Worm (Caenorhabditis elegans) whole organism, mixed stage, embryonic: ENCODE results near the gene lgc-29.

ENCODE experiments used
- M03D4.4 ChIP-seq: sonication (generic microtip); optimal IDR thresholded peaks from 2 replicates; lab custom pipeline; 2017; ENCODE audit warnings: mild to moderate bottlenecking, missing genetic modification characterization, missing compliant biosample characterization
- bed-3 ChIP-seq: fragments of 200-800 bp; sonication (Bioruptor generic); optimal IDR thresholded peaks from 3 replicates; lab custom pipeline; 2018; ENCODE audit warnings: mild to moderate bottlenecking, missing genetic modification characterization, moderate library complexity, missing compliant biosample characterization
- blmp-1 ChIP-seq: fragments of 150-350 bp; optimal IDR thresholded peaks from 2 replicates; lab custom pipeline; 2014; ENCODE audit warnings: missing biosample characterization, missing genetic modification characterization
- ceh-39 ChIP-seq: fragments of 150-350 bp; optimal IDR thresholded peaks from 2 replicates; lab custom pipeline; 2014; ENCODE audit warnings: missing biosample characterization, missing genetic modification characterization
- ceh-43 ChIP-seq: fragments of 200-800 bp; sonication (Bioruptor generic); optimal IDR thresholded peaks from 2 replicates; lab custom pipeline; 2018; ENCODE audit warnings: mild to moderate bottlenecking, missing genetic modification characterization, moderate library complexity, missing compliant biosample characterization
- ceh-83 ChIP-seq: fragments of 200-800 bp; sonication (Bioruptor generic); optimal IDR thresholded peaks from 2 replicates; lab custom pipeline; 2018; ENCODE audit warnings: mild to moderate bottlenecking, missing genetic modification characterization, missing compliant biosample characterization
- ces-1 ChIP-seq: fragments of 150-350 bp; optimal IDR thresholded peaks from 2 replicates; lab custom pipeline; 2014; ENCODE audit warnings: missing biosample characterization, missing genetic modification reagents, missing genetic modification characterization
- cnd-1 ChIP-seq: fragments of 200-800 bp; sonication (Bioruptor generic); optimal IDR thresholded peaks from 2 replicates; lab custom pipeline; 2018; ENCODE audit warnings: mild to moderate bottlenecking, missing genetic modification characterization, missing compliant biosample characterization
- drap-1 ChIP-seq: fragments of 200-800 bp; sonication (Bioruptor generic); optimal IDR thresholded peaks from 3 replicates; lab custom pipeline; 2018; ENCODE audit warnings: mild to moderate bottlenecking, missing genetic modification characterization, missing compliant biosample characterization
- elt-1 ChIP-seq: sonication (generic microtip); optimal IDR thresholded peaks from 2 replicates; lab custom pipeline; 2017; ENCODE audit warnings: missing genetic modification characterization, mild to moderate bottlenecking, missing compliant biosample characterization, antibody characterized with exemption, moderate library complexity, borderline replicate concordance; ENCODE audit not compliant: insufficient read depth
- elt-3 ChIP-seq: fragments of 150-350 bp; optimal IDR thresholded peaks from 2 replicates; lab custom pipeline; 2014; ENCODE audit warnings: missing biosample characterization, missing genetic modification characterization
- flh-1 ChIP-seq: fragments of 200-800 bp; sonication (Bioruptor generic); optimal IDR thresholded peaks from 2 replicates; lab custom pipeline; 2018; ENCODE audit warnings: mild to moderate bottlenecking, missing genetic modification characterization, moderate library complexity, missing compliant biosample characterization
- ham-2 ChIP-seq: fragments of 200-800 bp; sonication (Bioruptor generic); optimal IDR thresholded peaks from 2 replicates; lab custom pipeline; 2018; ENCODE audit warnings: mild to moderate bottlenecking, missing genetic modification characterization, missing compliant biosample characterization
- hlh-1 ChIP-seq: fragments of 150-350 bp; optimal IDR thresholded peaks from 2 replicates; lab custom pipeline; 2014; ENCODE audit warnings: missing biosample characterization, missing genetic modification reagents, missing genetic modification characterization
- lin-13 ChIP-seq: fragments of 150-350 bp; optimal IDR thresholded peaks from 2 replicates; lab custom pipeline; 2014; ENCODE audit warnings: missing biosample characterization, missing genetic modification characterization
- lin-32 ChIP-seq: fragments of 200-800 bp; sonication (Bioruptor generic); optimal IDR thresholded peaks from 2 replicates; lab custom pipeline; 2018; ENCODE audit warnings: mild to moderate bottlenecking, missing genetic modification characterization, missing compliant biosample characterization
- lsy-2 ChIP-seq: fragments of 150-350 bp; optimal IDR thresholded peaks from 2 replicates; lab custom pipeline; 2014; ENCODE audit warnings: missing biosample characterization, missing genetic modification characterization
- mab-5 ChIP-seq: fragments of 150-350 bp; optimal IDR thresholded peaks from 2 replicates; lab custom pipeline; 2014; ENCODE audit warnings: missing biosample characterization, missing genetic modification characterization
- mep-1 ChIP-seq: fragments of 150-350 bp; optimal IDR thresholded peaks from 2 replicates; lab custom pipeline; 2017; ENCODE audit warnings: missing biosample characterization, missing genetic modification reagents, missing genetic modification characterization, inconsistent platforms
- mls-2 ChIP-seq: sonication (generic microtip); optimal IDR thresholded peaks from 2 replicates; lab custom pipeline; 2016; ENCODE audit warnings: mild to moderate bottlenecking, missing genetic modification characterization, moderate library complexity, missing compliant biosample characterization
- nhr-12 ChIP-seq: fragments of 150-350 bp; optimal IDR thresholded peaks from 2 replicates; lab custom pipeline; 2014; ENCODE audit warnings: missing biosample characterization, missing genetic modification characterization
- nhr-2 ChIP-seq: fragments of 150-350 bp; optimal IDR thresholded peaks from 2 replicates; lab custom pipeline; 2014; ENCODE audit warnings: missing biosample characterization, missing genetic modification characterization
- nhr-237 ChIP-seq: fragments of 150-350 bp; optimal IDR thresholded peaks from 2 replicates; lab custom pipeline; 2014; ENCODE audit warnings: missing biosample characterization, missing genetic modification characterization
- nhr-76 ChIP-seq: sonication (generic microtip); optimal IDR thresholded peaks from 2 replicates; lab custom pipeline; 2017; ENCODE audit warnings: missing biosample characterization, missing genetic modification characterization
- pha-4 ChIP-seq: fragments of 150-350 bp; optimal IDR thresholded peaks from 2 replicates; lab custom pipeline; 2018; ENCODE audit warnings: missing biosample characterization, missing genetic modification reagents, missing genetic modification characterization
- sem-2 ChIP-seq: fragments of 200-800 bp; sonication (Bioruptor generic); optimal IDR thresholded peaks from 2 replicates; lab custom pipeline; 2018; ENCODE audit warnings: mild to moderate bottlenecking, missing genetic modification characterization, missing compliant biosample characterization
- snpc-4 ChIP-seq: fragments of 150-350 bp; optimal IDR thresholded peaks from 2 replicates; lab custom pipeline; 2014; ENCODE audit warnings: missing biosample characterization, missing genetic modification characterization
- sptf-1 ChIP-seq: sonication (generic microtip); optimal IDR thresholded peaks from 2 replicates; lab custom pipeline; 2017; ENCODE audit warnings: mild to moderate bottlenecking, missing genetic modification characterization, moderate library complexity, missing compliant biosample characterization
- tbx-8 ChIP-seq: fragments of 200-800 bp; sonication (Bioruptor generic); optimal IDR thresholded peaks from 2 replicates; lab custom pipeline; 2018; ENCODE audit warnings: mild to moderate bottlenecking, missing genetic modification characterization, moderate library complexity, missing compliant biosample characterization
- unc-120 ChIP-seq: sonication (generic microtip); optimal IDR thresholded peaks from 2 replicates; lab custom pipeline; 2017; ENCODE audit warnings: missing genetic modification characterization, missing compliant biosample characterization; ENCODE audit not compliant: poor library complexity, severe bottlenecking
- unc-39 ChIP-seq: fragments of 150-350 bp; optimal IDR thresholded peaks from 2 replicates; lab custom pipeline; 2014; ENCODE audit warnings: missing biosample characterization, missing genetic modification characterization
- zip-8 ChIP-seq: fragments of 150-350 bp; optimal IDR thresholded peaks from 2 replicates; lab custom pipeline; 2014; ENCODE audit warnings: missing biosample characterization, missing genetic modification characterization
- ztf-11 ChIP-seq: fragments of 150-350 bp; optimal IDR thresholded peaks from 2 replicates; lab custom pipeline; 2014; ENCODE audit warnings: missing biosample characterization, missing genetic modification characterization

The lgc-29 gene

DNA sequence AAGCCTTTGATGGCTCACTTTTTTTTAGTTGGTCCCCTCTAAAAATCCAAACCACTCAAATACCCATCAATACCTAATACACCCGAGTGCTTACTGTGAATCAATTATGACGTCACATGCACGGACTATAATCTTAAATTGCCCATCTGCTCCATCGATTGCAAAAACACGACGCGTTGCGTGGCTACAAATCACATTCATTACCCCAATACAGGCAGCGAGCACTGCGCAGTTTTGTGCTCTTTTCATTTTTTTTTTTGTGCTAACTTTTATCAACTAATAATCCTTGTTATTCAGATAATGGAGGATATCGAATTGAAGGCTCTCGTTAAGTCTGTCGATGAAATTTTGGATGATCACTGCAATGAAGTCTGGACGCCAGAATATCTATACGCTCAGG is 21.3 kb downstream of the lgc-29 start, which contains the start of gene Y45G5AM.5:
Gene Y45G5AM.5 (plus strand): TSS at position 301 of the 400 bp plus-strand sequence.
- no peak for TF ChIP-seq nhr-76 (tag; lab: Kevin White, UChicago)
- TF ChIP-seq zip-8 (tag; lab: Kevin White, UChicago) = peak; percentile 64

DNA sequence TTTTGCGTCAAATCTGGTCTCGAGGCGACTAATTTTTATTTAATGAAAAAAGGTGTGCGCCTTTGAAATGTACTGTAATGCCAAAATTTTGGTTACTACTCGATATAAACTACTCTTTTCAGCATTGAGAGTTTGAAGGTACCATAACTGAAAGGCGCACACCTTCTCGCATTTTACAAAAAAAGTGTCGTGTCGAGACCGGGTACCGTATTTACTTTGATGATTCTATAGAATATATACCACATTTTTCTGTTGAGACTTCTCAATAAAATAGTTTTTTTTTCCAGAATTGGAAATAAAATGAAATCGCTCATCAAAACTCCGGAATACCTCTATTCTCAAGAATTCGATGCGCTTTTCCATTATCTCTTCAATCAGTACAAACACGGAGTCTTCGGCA is 24.1 kb downstream of the lgc-29 start, which contains the start of gene Y45G5AM.4:
Gene Y45G5AM.4 (plus strand): TSS at position 301 of the 400 bp plus-strand sequence.
- TF ChIP-seq unc-120 (no peak), snpc-4 (no peak), drap-1 (GFP tag; lab: Kevin White, UChicago) (no peak), ham-2 (GFP tag; lab: Kevin White, UChicago) (no peak), ces-1 (GFP tag; lab: Kevin White, UChicago) (no peak), elt-1 (tag; lab: Kevin White, UChicago) (no peak), nhr-2 (no peak)

DNA sequence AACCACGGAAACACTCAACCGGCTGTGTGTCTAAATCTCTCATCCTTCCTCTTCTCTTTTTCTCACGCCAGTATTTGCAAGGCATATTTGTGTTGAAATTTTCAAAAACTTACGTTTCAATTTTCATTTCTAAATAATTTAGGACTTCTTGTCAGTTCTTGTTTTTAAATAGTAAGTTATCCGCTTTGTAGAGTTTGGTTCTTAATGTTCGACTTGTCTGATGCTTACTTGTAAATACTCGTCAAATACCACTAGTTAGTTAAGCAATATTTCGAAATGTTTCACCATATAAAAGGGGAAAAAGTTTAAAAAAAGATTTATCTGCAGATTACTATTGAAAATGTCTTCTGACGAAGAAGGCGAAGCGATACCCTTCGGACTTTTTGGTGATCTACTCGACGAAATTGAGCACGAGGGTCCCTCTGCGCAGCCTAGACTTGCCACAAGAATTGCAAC is 25.7 kb downstream of the lgc-29 start, which contains the start of gene Y45G5AM.3:
Gene Y45G5AM.3 (plus strand): TSS at position 51 of the 456 bp plus-strand sequence.
- TF ChIP-seq bed-3 (GFP tag; lab: Kevin White, UChicago) (no peak), mab-5 (tag; lab: Kevin White, UChicago) (no peak), sptf-1 (tag; lab: Kevin White, UChicago) (no peak), unc-120 (no peak), ztf-11 (no peak)

DNA sequence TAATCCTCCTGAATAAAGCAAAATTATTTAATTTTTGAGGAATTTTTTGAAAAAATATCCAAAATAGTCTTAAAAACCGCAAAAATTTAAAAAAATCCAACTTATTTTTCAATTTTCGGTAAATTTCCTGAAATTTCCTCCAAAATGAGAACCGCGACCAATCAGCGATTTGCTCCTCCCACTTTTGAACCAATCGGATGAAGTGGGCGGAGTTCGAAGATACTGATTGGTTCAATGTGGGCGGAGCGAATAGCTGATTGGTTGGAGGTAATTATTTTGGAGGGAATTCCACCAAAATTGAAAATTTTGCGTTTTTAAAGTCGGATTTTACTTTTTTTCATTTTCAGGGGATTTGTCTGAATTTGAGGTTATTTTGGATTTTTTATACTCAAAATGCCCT is 29.3 kb downstream of the lgc-29 start:
- TF ChIP-seq bed-3 (GFP tag; lab: Kevin White, UChicago) = no peak
- TF ChIP-seq nhr-2 = no peak
- no peak for TF ChIP-seq ceh-83 (GFP tag; lab: Kevin White, UChicago)
- TF ChIP-seq flh-1 = no peak
- no peak for TF ChIP-seq lsy-2 (tag; lab: Kevin White, UChicago)
- no peak for TF ChIP-seq sem-2
- no peak for TF ChIP-seq mls-2 (tag; lab: Kevin White, UChicago)

DNA sequence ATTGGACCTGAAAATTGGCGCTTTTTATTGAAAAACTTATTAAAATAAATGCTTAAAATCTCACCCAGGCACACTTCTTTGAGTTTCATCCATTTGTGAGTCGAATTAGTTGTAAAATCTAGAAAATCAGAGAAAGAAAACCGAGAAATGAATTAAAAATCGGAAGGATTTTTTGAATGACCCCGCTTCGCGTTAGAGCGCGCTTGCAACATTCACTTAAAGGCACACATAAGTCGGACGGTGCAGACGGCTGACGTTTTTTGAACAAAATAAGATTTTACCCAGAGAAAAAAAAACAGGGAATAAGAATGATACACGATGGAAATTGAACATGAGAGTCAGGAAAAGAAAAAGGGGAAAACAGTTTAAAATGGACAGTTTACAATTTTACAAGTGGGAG is 30.9 kb downstream of the lgc-29 start:
- TF ChIP-seq nhr-12 (tag; lab: Kevin White, UChicago) (no peak), nhr-2 (no peak), zip-8 (tag; lab: Kevin White, UChicago) (no peak), unc-39 (tag; lab: Kevin White, UChicago) (no peak), flh-1 (no peak), unc-120 (no peak), nhr-76 (tag; lab: Kevin White, UChicago) (no peak), hlh-1 (no peak), mab-5 (tag; lab: Kevin White, UChicago) (no peak), mls-2 (tag; lab: Kevin White, UChicago) (no peak), mep-1 (tag; lab: Kevin White, UChicago) (peak; percentile 41), M03D4.4 (tag; lab: Kevin White, UChicago) (no peak), lsy-2 (tag; lab: Kevin White, UChicago) (no peak), ceh-39 (tag; lab: Kevin White, UChicago) (peak; percentile 19), cnd-1 (tag; lab: Kevin White, UChicago) (no peak), ces-1 (GFP tag; lab: Kevin White, UChicago) (peak; percentile 7), bed-3 (GFP tag; lab: Kevin White, UChicago) (no peak), ztf-11 (no peak)
- TF ChIP-seq, all 35 proteins: peak for 3

DNA sequence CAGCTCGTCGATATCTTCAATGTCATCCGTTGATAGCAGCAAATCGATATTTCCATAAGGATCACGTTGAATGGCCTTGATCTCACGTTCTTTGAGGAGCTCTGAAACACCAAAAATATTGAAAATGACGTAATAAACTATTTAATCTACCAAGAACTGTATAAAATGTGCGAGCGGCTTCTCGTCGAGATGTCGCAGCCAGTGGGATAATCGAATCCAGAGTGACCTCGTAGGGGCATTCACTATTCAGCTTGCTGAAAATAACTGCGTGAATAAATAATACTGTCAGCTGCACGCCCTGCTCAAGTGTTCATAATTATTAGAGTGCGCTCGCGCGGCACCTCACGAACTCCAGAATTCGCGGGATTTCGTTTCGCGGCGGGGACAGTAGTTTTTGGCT is 31.4 kb downstream of the lgc-29 start, which contains the start of gene Y45G5AM.7:
Gene Y45G5AM.7 (minus strand): TSS at position 101 of the 400 bp plus-strand sequence.
- TF ChIP-seq nhr-76 (tag; lab: Kevin White, UChicago) (no peak), zip-8 (tag; lab: Kevin White, UChicago) (peak; percentile 21), ceh-43 (GFP tag; lab: Kevin White, UChicago) (no peak), elt-1 (tag; lab: Kevin White, UChicago) (no peak), ztf-11 (no peak), sptf-1 (tag; lab: Kevin White, UChicago) (no peak)

DNA sequence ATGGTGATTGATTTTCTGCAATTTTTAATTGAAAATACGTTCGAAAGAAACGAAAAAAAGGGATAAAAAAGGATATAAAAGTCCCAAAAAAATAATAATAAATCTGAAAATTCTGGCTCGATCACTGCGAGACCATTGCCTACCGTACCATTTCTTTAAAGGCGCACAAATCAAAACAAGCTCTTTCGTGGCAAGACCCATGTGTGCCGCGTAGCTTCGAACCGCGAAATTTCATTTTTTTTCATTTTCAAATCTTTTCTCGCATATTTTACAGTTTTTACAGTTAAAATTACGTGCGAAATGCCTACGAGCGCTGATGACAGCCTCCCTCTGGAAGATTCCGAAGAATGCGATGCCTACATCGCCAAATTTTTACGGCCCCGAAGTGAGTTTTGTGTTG is 36.8 kb downstream of the lgc-29 start, which contains the start of the genes coh-4 and pid-5:
Gene coh-4 (minus strand): TSS at position 17 of the 400 bp plus-strand sequence.
Gene pid-5 (plus strand): TSS at position 259 of the 400 bp plus-strand sequence.
- no peak for TF ChIP-seq nhr-237 (tag; lab: Kevin White, UChicago)
- no peak for TF ChIP-seq lin-32 (GFP tag; lab: Kevin White, UChicago)
- TF ChIP-seq pha-4 (tag; lab: Kevin White, UChicago) = no peak
- TF ChIP-seq tbx-8 (GFP tag; lab: Kevin White, UChicago) = no peak
- TF ChIP-seq cnd-1 (tag; lab: Kevin White, UChicago) = no peak
- no peak for TF ChIP-seq lin-13 (tag; lab: Kevin White, UChicago)
- TF ChIP-seq nhr-76 (tag; lab: Kevin White, UChicago) = no peak
- no peak for TF ChIP-seq elt-1 (tag; lab: Kevin White, UChicago)
- no peak for TF ChIP-seq mep-1 (tag; lab: Kevin White, UChicago)
- TF ChIP-seq nhr-12 (tag; lab: Kevin White, UChicago) = no peak
- no peak for TF ChIP-seq ces-1 (GFP tag; lab: Kevin White, UChicago)
- TF ChIP-seq ceh-83 (GFP tag; lab: Kevin White, UChicago) = no peak
- TF ChIP-seq blmp-1 (tag; lab: Kevin White, UChicago) = no peak
- TF ChIP-seq ztf-11 = no peak
- TF ChIP-seq sem-2 = no peak
- no peak for TF ChIP-seq elt-3 (tag; lab: Kevin White, UChicago)
- TF ChIP-seq ham-2 (GFP tag; lab: Kevin White, UChicago) = no peak
- TF ChIP-seq snpc-4 = no peak
- TF ChIP-seq hlh-1 = no peak
- TF ChIP-seq lsy-2 (tag; lab: Kevin White, UChicago) = no peak
